Worm (Caenorhabditis elegans) whole organism, L4/young adult: ENCODE results near the gene fbxb-99.

ENCODE experiments used
- W03F9.2 ChIP-seq: fragments of 150-350 bp; optimal IDR thresholded peaks from 2 replicates; lab custom pipeline; 2014; ENCODE audit warnings: missing biosample characterization, missing genetic modification characterization
- dao-5 ChIP-seq: sonication (generic microtip); optimal IDR thresholded peaks from 2 replicates; lab custom pipeline; 2016; ENCODE audit warnings: missing genotype, missing genetic modification characterization, moderate library complexity, missing compliant biosample characterization
- him-1 ChIP-seq: sonication (generic microtip); optimal IDR thresholded peaks from 2 replicates; lab custom pipeline; 2016; ENCODE audit warnings: missing genotype, missing genetic modification reagents, missing genetic modification characterization, missing compliant biosample characterization

Gene fbxb-99

ce11 chrII:3808104-3808503 is 14.9 kb upstream of the fbxb-99 start, which contains the start of gene F54D10.5:
Gene F54D10.5 (minus strand): TSS chrII:3808177.
- TF ChIP-seq W03F9.2 (tag; lab: Kevin White, UChicago): peak; percentile 83
- TF ChIP-seq dao-5: no peak

- TF ChIP-seq W03F9.2 (tag; lab: Kevin White, UChicago) (no peak), dao-5 (no peak), him-1 (no peak)
These were observed 13.7 kb upstream of the fbxb-99 start, which contains the start of gene F54D10.4 for ce11 chrII:3806964-3807363. Gene F54D10.4 (minus strand): TSS chrII:3807064.

- TF ChIP-seq him-1 (no peak), W03F9.2 (tag; lab: Kevin White, UChicago) (no peak), dao-5 (no peak)
These were observed 12.3 kb upstream of the fbxb-99 start for ce11 chrII:3805518-3805917.

ce11 chrII:3803219-3803618 is 10.0 kb upstream of the fbxb-99 start, which contains the start of gene ins-32:
Gene ins-32 (minus strand): TSS chrII:3803319.
- no peak for TF ChIP-seq dao-5
- TF ChIP-seq W03F9.2 (tag; lab: Kevin White, UChicago): no peak
- no peak for TF ChIP-seq him-1

ce11 chrII:3795323-3795722 is 2.1 kb upstream of the fbxb-99 start, which contains the start of gene Y8A9A.2:
Gene Y8A9A.2 (plus strand): TSS chrII:3795623.
- TF ChIP-seq W03F9.2 (tag; lab: Kevin White, UChicago) (no peak), dao-5 (no peak), him-1 (no peak)

ce11 chrII:3788356-3788962 is 4.8 kb downstream of the fbxb-99 start:
- no peak for TF ChIP-seq W03F9.2 (tag; lab: Kevin White, UChicago)
- no peak for TF ChIP-seq dao-5
- TF ChIP-seq him-1: no peak

ce11 chrII:3787151-3787550 is 6.1 kb downstream of the fbxb-99 start, which contains the start of gene T24E12.13:
Gene T24E12.13 (plus strand): TSS chrII:3787451.
- TF ChIP-seq him-1: no peak
- no peak for TF ChIP-seq dao-5
- TF ChIP-seq W03F9.2 (tag; lab: Kevin White, UChicago): no peak

- TF ChIP-seq him-1 (no peak), dao-5 (no peak), W03F9.2 (tag; lab: Kevin White, UChicago) (no peak)
These were observed 6.7 kb downstream of the fbxb-99 start for ce11 chrII:3786538-3786937.

ce11 chrII:3785756-3786155 is 7.5 kb downstream of the fbxb-99 start:
- TF ChIP-seq him-1: no peak

- TF ChIP-seq dao-5 (no peak), him-1 (no peak), W03F9.2 (tag; lab: Kevin White, UChicago) (no peak)
These were observed 8.0 kb downstream of the fbxb-99 start, which contains the start of gene T24E12.1 for ce11 chrII:3785257-3785656. Gene T24E12.1 (plus strand): TSS chrII:3785557.

ce11 chrII:3782309-3783000 is 10.8 kb downstream of the fbxb-99 start, which contains the start of gene T24E12.2:
Gene T24E12.2 (plus strand): TSS chrII:3782950.
- no peak for TF ChIP-seq W03F9.2 (tag; lab: Kevin White, UChicago)
- no peak for TF ChIP-seq dao-5
- TF ChIP-seq him-1: no peak

- no peak for TF ChIP-seq dao-5
- TF ChIP-seq W03F9.2 (tag; lab: Kevin White, UChicago): no peak
- TF ChIP-seq him-1: no peak
These were observed 12.0 kb downstream of the fbxb-99 start for ce11 chrII:3781238-3781637.

ce11 chrII:3779463-3779862 is 13.8 kb downstream of the fbxb-99 start, which contains the start of gene T24E12.11:
Gene T24E12.11 (minus strand): TSS chrII:3779563.
- no peak for TF ChIP-seq W03F9.2 (tag; lab: Kevin White, UChicago)
- TF ChIP-seq dao-5: no peak
- TF ChIP-seq him-1: no peak

ce11 chrII:3777802-3778201 is 15.4 kb downstream of the fbxb-99 start:
- no peak for TF ChIP-seq dao-5
- no peak for TF ChIP-seq him-1
- TF ChIP-seq W03F9.2 (tag; lab: Kevin White, UChicago): no peak

ce11 chrII:3775719-3776118 is 17.5 kb downstream of the fbxb-99 start, which contains the start of gene T24E12.3:
Gene T24E12.3 (plus strand): TSS chrII:3776019.
- TF ChIP-seq W03F9.2 (tag; lab: Kevin White, UChicago) (no peak), dao-5 (no peak), him-1 (no peak)
